Fruit fly (Drosophila melanogaster) whole organism, prepupa: ENCODE results near the gene flr.
A peak's percentile ranks its signal among the peaks of the same experiment; 100 is the strongest.

ENCODE experiments used
- Blimp-1 ChIP-seq: fragments of 200-800 bp; sonication (Bioruptor generic); optimal IDR thresholded peaks from 3 replicates; lab custom pipeline; 2017; ENCODE audit warnings: missing biosample characterization, missing genetic modification characterization, mild to moderate bottlenecking, moderate library complexity, missing genetic modification reagents
- CG10631 ChIP-seq: fragments of 200-800 bp; sonication (Bioruptor generic); optimal IDR thresholded peaks from 2 replicates; lab custom pipeline; 2016; ENCODE audit warnings: missing biosample characterization, missing genetic modification characterization
- CG10669 ChIP-seq: fragments of 200-800 bp; sonication (Bioruptor generic); optimal IDR thresholded peaks from 3 replicates; lab custom pipeline; 2018; ENCODE audit warnings: missing biosample characterization, mild to moderate bottlenecking, missing genetic modification characterization, moderate library complexity
- CG11294 ChIP-seq: fragments of 200-800 bp; sonication (Bioruptor generic); IDR thresholded peaks from 2 replicates; pipeline ENCODE4 v1.3.6; 2022; ENCODE audit warnings: missing biosample characterization, missing genetic modification characterization
- CG11762 ChIP-seq: fragments of 200-800 bp; sonication (Bioruptor generic); optimal IDR thresholded peaks from 3 replicates; lab custom pipeline; 2016; ENCODE audit warnings: missing biosample characterization, missing genetic modification characterization; ENCODE audit not compliant: insufficient read depth
- CG11902 ChIP-seq: fragments of 200-800 bp; sonication (Bioruptor generic); optimal IDR thresholded peaks from 3 replicates; lab custom pipeline; 2016; ENCODE audit warnings: missing biosample characterization, missing genetic modification characterization
- CG15336 ChIP-seq: fragments of 200-800 bp; sonication (Bioruptor generic); IDR thresholded peaks from 2 replicates; pipeline ENCODE4 v1.3.6; 2022; ENCODE audit warnings: missing biosample characterization, missing genetic modification characterization
- CG1621 ChIP-seq: fragments of 200-800 bp; sonication (Bioruptor generic); optimal IDR thresholded peaks from 3 replicates; lab custom pipeline; 2018; ENCODE audit warnings: missing biosample characterization, mild to moderate bottlenecking, missing genetic modification characterization
- CG16779 ChIP-seq: fragments of 200-800 bp; sonication (Bioruptor generic); optimal IDR thresholded peaks from 3 replicates; lab custom pipeline; 2017; ENCODE audit warnings: missing biosample characterization, mild to moderate bottlenecking, missing genetic modification characterization
- CG31627 ChIP-seq: fragments of 200-800 bp; sonication (Bioruptor generic); optimal IDR thresholded peaks from 3 replicates; lab custom pipeline; 2016; ENCODE audit warnings: missing biosample characterization, missing genetic modification characterization
- CG32006 ChIP-seq: fragments of 200-800 bp; sonication (Bioruptor generic); optimal IDR thresholded peaks from 3 replicates; lab custom pipeline; 2017; ENCODE audit warnings: missing biosample characterization, mild to moderate bottlenecking, missing genetic modification characterization
- CG4318 ChIP-seq: fragments of 200-800 bp; sonication (Bioruptor generic); optimal IDR thresholded peaks from 3 replicates; lab custom pipeline; 2017; ENCODE audit warnings: missing biosample characterization, mild to moderate bottlenecking, missing genetic modification characterization
- CG6276 ChIP-seq: fragments of 200-800 bp; sonication (Bioruptor generic); optimal IDR thresholded peaks from 2 replicates; lab custom pipeline; 2017; ENCODE audit warnings: missing biosample characterization, mild to moderate bottlenecking, missing genetic modification characterization
- CG6792 ChIP-seq: fragments of 200-800 bp; sonication (Bioruptor generic); optimal IDR thresholded peaks from 3 replicates; lab custom pipeline; 2016; ENCODE audit warnings: missing biosample characterization, missing genetic modification characterization
- CG6854 ChIP-seq: fragments of 200-800 bp; sonication (Bioruptor generic); optimal IDR thresholded peaks from 2 replicates; lab custom pipeline; 2017; ENCODE audit warnings: missing biosample characterization, mild to moderate bottlenecking, missing genetic modification characterization
- CG8119 ChIP-seq: fragments of 200-800 bp; sonication (Bioruptor generic); IDR thresholded peaks from 3 replicates; pipeline ENCODE4 v1.3.6; 2022; ENCODE audit warnings: missing biosample characterization, missing genetic modification characterization
- CG8632 ChIP-seq: fragments of 200-800 bp; sonication (Bioruptor generic); optimal IDR thresholded peaks from 3 replicates; lab custom pipeline; 2016; ENCODE audit warnings: missing biosample characterization, missing genetic modification characterization
- CG9139 ChIP-seq: fragments of 200-800 bp; sonication (Bioruptor generic); optimal IDR thresholded peaks from 3 replicates; lab custom pipeline; 2017; ENCODE audit warnings: missing biosample characterization, mild to moderate bottlenecking, missing genetic modification characterization
- Eip75B ChIP-seq: fragments of 200-800 bp; sonication (Bioruptor generic); optimal IDR thresholded peaks from 3 replicates; lab custom pipeline; 2016; ENCODE audit warnings: missing biosample characterization, missing genetic modification characterization
- Eip78C ChIP-seq: fragments of 200-800 bp; sonication (Bioruptor generic); peaks from one replicate; lab custom pipeline; 2016; ENCODE audit warnings: missing biosample characterization, missing genetic modification characterization
- Eip93F ChIP-seq: fragments of 200-800 bp; sonication (Bioruptor generic); optimal IDR thresholded peaks from 2 replicates; lab custom pipeline; 2016; ENCODE audit warnings: missing biosample characterization, mild to moderate bottlenecking, missing genetic modification characterization
- Ets96B ChIP-seq: fragments of 200-800 bp; optimal IDR thresholded peaks from 2 replicates; lab custom pipeline; 2019; ENCODE audit warnings: missing biosample characterization, mild to moderate bottlenecking, missing genetic modification characterization, moderate library complexity
- Hr38 ChIP-seq: sonication (Bioruptor generic); optimal IDR thresholded peaks from 2 replicates; lab custom pipeline; 2016; ENCODE audit warnings: missing biosample characterization, missing genetic modification characterization
- Hr39 ChIP-seq: fragments of 200-800 bp; sonication (Bioruptor generic); optimal IDR thresholded peaks from 2 replicates; lab custom pipeline; 2016; ENCODE audit warnings: missing biosample characterization, missing genetic modification characterization
- Met ChIP-seq: fragments of 200-800 bp; sonication (Bioruptor generic); optimal IDR thresholded peaks from 3 replicates; lab custom pipeline; 2016; ENCODE audit warnings: missing biosample characterization, missing genetic modification characterization
- OdsH ChIP-seq: fragments of 200-800 bp; sonication (Bioruptor generic); optimal IDR thresholded peaks from 3 replicates; lab custom pipeline; 2016; ENCODE audit warnings: missing biosample characterization, missing genetic modification characterization
- Smox ChIP-seq: fragments of 200-800 bp; sonication (Bioruptor generic); optimal IDR thresholded peaks from 3 replicates; lab custom pipeline; 2016; ENCODE audit warnings: missing biosample characterization, missing genetic modification characterization
- Sox102F ChIP-seq: fragments of 200-800 bp; sonication (Bioruptor generic); optimal IDR thresholded peaks from 2 replicates; lab custom pipeline; 2016; ENCODE audit warnings: missing biosample characterization, mild to moderate bottlenecking, missing genetic modification characterization
- Sox15 ChIP-seq: fragments of 200-800 bp; sonication (Bioruptor generic); optimal IDR thresholded peaks from 3 replicates; lab custom pipeline; 2016; ENCODE audit warnings: missing biosample characterization, missing genetic modification characterization
- achi ChIP-seq: fragments of 200-800 bp; sonication (Bioruptor generic); optimal IDR thresholded peaks from 3 replicates; lab custom pipeline; 2016; ENCODE audit warnings: missing biosample characterization, missing genetic modification characterization
- acj6 ChIP-seq: fragments of 200-800 bp; sonication (Bioruptor generic); optimal IDR thresholded peaks from 3 replicates; lab custom pipeline; 2016; ENCODE audit warnings: missing biosample characterization, missing genetic modification characterization
- dac ChIP-seq: fragments of 200-800 bp; sonication (Bioruptor generic); optimal IDR thresholded peaks from 2 replicates; lab custom pipeline; 2017; ENCODE audit warnings: missing biosample characterization, mild to moderate bottlenecking, missing genetic modification characterization
- dsx ChIP-seq: fragments of 200-800 bp; optimal IDR thresholded peaks from 3 replicates; lab custom pipeline; 2019; ENCODE audit warnings: missing biosample characterization, mild to moderate bottlenecking, missing genetic modification characterization, moderate library complexity; ENCODE audit not compliant: poor library complexity, severe bottlenecking
- eg ChIP-seq: fragments of 200-800 bp; sonication (Bioruptor generic); IDR thresholded peaks from 3 replicates; pipeline ENCODE4 v1.3.6; 2022; ENCODE audit warnings: missing biosample characterization, missing genetic modification characterization
- esn ChIP-seq: fragments of 200-800 bp; sonication (Bioruptor generic); optimal IDR thresholded peaks from 2 replicates; lab custom pipeline; 2016; ENCODE audit warnings: missing biosample characterization, mild to moderate bottlenecking, missing genetic modification characterization, moderate library complexity
- fd59A ChIP-seq: fragments of 200-800 bp; sonication (Bioruptor generic); optimal IDR thresholded peaks from 2 replicates; lab custom pipeline; 2017; ENCODE audit warnings: missing biosample characterization, mild to moderate bottlenecking, missing genetic modification characterization, missing genetic modification reagents
- fkh ChIP-seq: fragments of 200-800 bp; sonication (Bioruptor generic); optimal IDR thresholded peaks from 3 replicates; lab custom pipeline; 2017; ENCODE audit warnings: missing biosample characterization, mild to moderate bottlenecking, missing genetic modification characterization, moderate library complexity
- lz ChIP-seq: fragments of 200-800 bp; sonication (Bioruptor generic); optimal IDR thresholded peaks from 3 replicates; lab custom pipeline; 2016; ENCODE audit warnings: missing biosample characterization, missing genetic modification characterization
- net ChIP-seq: fragments of 200-800 bp; sonication (Bioruptor generic); optimal IDR thresholded peaks from 3 replicates; lab custom pipeline; 2016; ENCODE audit warnings: missing biosample characterization, missing genetic modification characterization
- pdm3 ChIP-seq: fragments of 200-800 bp; sonication (Bioruptor generic); optimal IDR thresholded peaks from 3 replicates; lab custom pipeline; 2016; ENCODE audit warnings: missing biosample characterization, missing genetic modification characterization
- salr ChIP-seq, 2 experiments: fragments of 200-800 bp; sonication (Bioruptor generic); optimal IDR thresholded peaks; 3 replicates each; lab custom pipeline; 2016 to 2018; ENCODE audit warnings: missing biosample characterization in 2 of 2, missing genetic modification characterization in 2 of 2, mild to moderate bottlenecking in 1 of 2
- spab ChIP-seq: fragments of 200-800 bp; sonication (Bioruptor generic); optimal IDR thresholded peaks from 2 replicates; lab custom pipeline; 2017; ENCODE audit warnings: missing biosample characterization, mild to moderate bottlenecking, missing genetic modification characterization, missing genetic modification reagents
- svp ChIP-seq: fragments of 200-800 bp; sonication (Bioruptor generic); peaks from one replicate; lab custom pipeline; 2016; ENCODE audit warnings: missing biosample characterization, missing genetic modification characterization
- topi ChIP-seq: fragments of 200-800 bp; sonication (Bioruptor generic); optimal IDR thresholded peaks from 3 replicates; lab custom pipeline; 2016; ENCODE audit warnings: missing biosample characterization, missing genetic modification characterization

Gene flr

DNA sequence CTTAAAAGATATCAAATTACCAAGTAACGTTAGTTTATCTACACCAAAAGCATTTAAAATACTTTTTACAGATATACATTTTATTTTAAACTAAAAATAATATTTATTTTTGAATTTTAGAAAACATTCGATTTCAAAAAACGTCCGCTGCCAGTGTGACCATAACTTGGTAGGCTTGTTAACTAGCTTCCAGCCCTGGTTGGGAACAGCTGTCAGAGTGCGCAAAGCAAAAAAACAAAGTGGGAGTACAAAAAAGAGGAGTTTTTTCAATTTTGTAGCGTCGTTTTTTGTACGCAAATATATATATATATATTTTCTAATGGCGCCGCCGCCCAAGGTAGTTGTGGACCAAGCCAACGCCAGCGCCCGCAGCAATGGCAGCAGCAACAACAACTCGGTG, 29.8 kb downstream of the flr start, which contains the start of gene cmb (continued):
- peak; percentile 43 for TF ChIP-seq acj6 (GFP tag; lab: Kevin White, UChicago)
- TF ChIP-seq pdm3 (GFP tag; lab: Kevin White, UChicago) = peak; percentile 68
- TF ChIP-seq lz (GFP tag; lab: Kevin White, UChicago) = peak; percentile 8
- TF ChIP-seq CG9139 = peak; percentile 91
- peak; percentile 56 for TF ChIP-seq CG8632 (GFP tag; lab: Kevin White, UChicago)
- peak; percentile 88 for TF ChIP-seq spab (GFP tag; lab: Kevin White, UChicago)
- peak; percentile 88 for TF ChIP-seq achi (GFP tag; lab: Kevin White, UChicago)
- TF ChIP-seq Met (GFP tag; lab: Kevin White, UChicago) = no peak
- TF ChIP-seq CG10631 (GFP tag; lab: Kevin White, UChicago) = no peak
- TF ChIP-seq dsx (GFP tag; lab: Kevin White, UChicago) = peak; percentile 88
- peak; percentile 93 for TF ChIP-seq CG32006 (GFP tag; lab: Kevin White, UChicago)
- TF ChIP-seq Sox102F = peak; percentile 48
- TF ChIP-seq salr (GFP tag; optimal IDR thresholded peaks at IDR 0.05; lab: Kevin White, UChicago) = peak; percentile 81 to 88
- TF ChIP-seq Eip75B (GFP tag; lab: Kevin White, UChicago) = peak; percentile 56
- TF ChIP-seq CG4318 = no peak
- peak; percentile 90 for TF ChIP-seq Ets96B (tag; lab: Kevin White, UChicago)
- peak; percentile 60 for TF ChIP-seq esn (GFP tag; lab: Kevin White, UChicago)
- peak; percentile 94 for TF ChIP-seq dac (GFP tag; lab: Kevin White, UChicago)
- peak; percentile 12 for TF ChIP-seq Smox (GFP tag; lab: Kevin White, UChicago)
- no peak for TF ChIP-seq CG11902 (GFP tag; lab: Kevin White, UChicago)
- TF ChIP-seq CG10669 = peak; percentile 81
- peak; percentile 23; the same call in 1 of the 2 replicates for TF ChIP-seq CG11294 (GFP tag; lab: Robert Waterston, UW)
- no peak for TF ChIP-seq CG31627
- no peak for TF ChIP-seq Sox15 (GFP tag; lab: Kevin White, UChicago)
- peak; percentile 71 for TF ChIP-seq OdsH
- peak; percentile 92 for TF ChIP-seq CG16779 (tag; lab: Kevin White, UChicago)
- peak; percentile 91 for TF ChIP-seq CG15336 (GFP tag; lab: Robert Waterston, UW)
- TF ChIP-seq CG6792 (GFP tag; lab: Kevin White, UChicago) = peak; percentile 49
- no peak for TF ChIP-seq fkh

- TF ChIP-seq CG11762 (peak; percentile 76), fkh (no peak), CG4318 (peak; percentile 3), dac (GFP tag; lab: Kevin White, UChicago) (no peak), net (GFP tag; lab: Kevin White, UChicago) (peak; percentile 52), CG6792 (GFP tag; lab: Kevin White, UChicago) (peak; percentile 29), svp (GFP tag; lab: Kevin White, UChicago) (peak; percentile 81), Ets96B (tag; lab: Kevin White, UChicago) (peak; percentile 40), CG11902 (GFP tag; lab: Kevin White, UChicago) (peak; percentile 66), Eip75B (GFP tag; lab: Kevin White, UChicago) (no peak), Met (GFP tag; lab: Kevin White, UChicago) (peak; percentile 76), acj6 (GFP tag; lab: Kevin White, UChicago) (peak; percentile 46), pdm3 (GFP tag; lab: Kevin White, UChicago) (peak; percentile 49), CG11294 (GFP tag; lab: Robert Waterston, UW) (peak; percentile 51; the same call in 1 of the 2 replicates), fd59A (GFP tag; lab: Kevin White, UChicago) (no peak), eg (GFP tag; lab: Robert Waterston, UW) (peak; percentile 87), achi (GFP tag; lab: Kevin White, UChicago) (peak; percentile 42), CG8119 (GFP tag; lab: Robert Waterston, UW) (peak; percentile 38; the same call in 2 of the 3 replicates), dsx (GFP tag; lab: Kevin White, UChicago) (no peak), CG9139 (peak; percentile 28), Blimp-1 (GFP tag; lab: Kevin White, UChicago) (peak; percentile 81), Hr39 (GFP tag; lab: Kevin White, UChicago) (no peak), Hr38 (no peak), CG31627 (peak; percentile 23), CG32006 (GFP tag; lab: Kevin White, UChicago) (peak; percentile 42), CG8632 (GFP tag; lab: Kevin White, UChicago) (no peak), Eip93F (GFP tag; lab: Kevin White, UChicago) (no peak), CG6854 (GFP tag; lab: Kevin White, UChicago) (peak; percentile 48), Sox15 (GFP tag; lab: Kevin White, UChicago) (no peak), CG10631 (GFP tag; lab: Kevin White, UChicago) (no peak), topi (peak; percentile 65), CG6276 (peak; percentile 26), CG1621 (tag; lab: Kevin White, UChicago) (no peak), OdsH (peak; percentile 51), lz (GFP tag; lab: Kevin White, UChicago) (peak; percentile 18), Eip78C (GFP tag; lab: Kevin White, UChicago) (peak; percentile 60)
Measured at dm6 chr3L:13450177-13450793, 37.6 kb downstream of the flr start, which contains the start of the genes JMJD7 and CG10738. Gene JMJD7, minus strand, starts transcription at chr3L:13450283. Gene CG10738, plus strand, starts transcription at chr3L:13450770.
